Worm (Caenorhabditis elegans): ENCODE measurements around the gene T25B6.3.
A peak's percentile ranks its signal among the peaks of the same experiment; 100 is the strongest.

The T25B6.3 gene

ce11 chrX:9023816-9024215, 3.6 kb upstream of the T25B6.3 start:
- TF ChIP-seq aly-2 (tag; optimal IDR thresholded peaks at IDR 0.05) (no peak), grh-1 (GFP tag; IDR thresholded peaks at IDR 0.05) (no peak), hlh-17 (GFP tag; optimal IDR thresholded peaks at IDR 0.05; ENCODE audit: borderline replicate concordance) (no peak), unc-86 (tag; optimal IDR thresholded peaks at IDR 0.05) (no peak), ceh-8 (GFP tag; optimal IDR thresholded peaks at IDR 0.05) (no peak), ceh-63 (GFP tag; optimal IDR thresholded peaks at IDR 0.05) (no peak), lin-13 (GFP tag; optimal IDR thresholded peaks at IDR 0.05) (no peak), egl-13 (tag; optimal IDR thresholded peaks at IDR 0.05) (no peak), isw-1 (GFP tag; IDR thresholded peaks at IDR 0.05) (no peak), ceh-90 (tag; optimal IDR thresholded peaks at IDR 0.05) (no peak), nhr-12 (tag; optimal IDR thresholded peaks at IDR 0.05) (no peak), hlh-4 (tag; optimal IDR thresholded peaks at IDR 0.05) (no peak)

ce11 chrX:9024270-9024669, 3.1 kb upstream of the T25B6.3 start:
- no peak for TF ChIP-seq pqm-1 (tag; optimal IDR thresholded peaks at IDR 0.05)
- no peak for TF ChIP-seq zag-1 (tag; optimal IDR thresholded peaks at IDR 0.05)
- TF ChIP-seq lin-13 (GFP tag; optimal IDR thresholded peaks at IDR 0.05), result peak; percentile 6
- peak; percentile 6 for TF ChIP-seq C16A3.4 (tag; optimal IDR thresholded peaks at IDR 0.05)
- TF ChIP-seq unc-62 (GFP tag; optimal IDR thresholded peaks at IDR 0.05), result no peak
- TF ChIP-seq nhr-71 (tag; optimal IDR thresholded peaks at IDR 0.05), result peak; percentile 26
- peak; percentile 29 for TF ChIP-seq nhr-20 (tag; optimal IDR thresholded peaks at IDR 0.05)
- TF ChIP-seq ceh-82 (tag; optimal IDR thresholded peaks at IDR 0.05), result peak in 1 of 3 experiments; percentile 5
- 0 out of 2 replicates have a peak, but pooled peaks have one; percentile 11 for TF ChIP-seq nhr-19 (GFP tag; conservative IDR thresholded peaks at IDR 0.05)
- peak; percentile 17 for TF ChIP-seq rnt-1 (tag; optimal IDR thresholded peaks at IDR 0.05)
- peak; percentile 24 for TF ChIP-seq snu-23 (GFP tag; optimal IDR thresholded peaks at IDR 0.05)
- TF ChIP-seq nhr-90 (tag; optimal IDR thresholded peaks at IDR 0.05; ENCODE audit: poor library complexity), result peak; percentile 45
- TF ChIP-seq efl-1 (optimal IDR thresholded peaks at IDR 0.05), result no peak
- TF ChIP-seq efl-1 (GFP tag; optimal IDR thresholded peaks at IDR 0.05 in 1 of 2), result no peak

DNA sequence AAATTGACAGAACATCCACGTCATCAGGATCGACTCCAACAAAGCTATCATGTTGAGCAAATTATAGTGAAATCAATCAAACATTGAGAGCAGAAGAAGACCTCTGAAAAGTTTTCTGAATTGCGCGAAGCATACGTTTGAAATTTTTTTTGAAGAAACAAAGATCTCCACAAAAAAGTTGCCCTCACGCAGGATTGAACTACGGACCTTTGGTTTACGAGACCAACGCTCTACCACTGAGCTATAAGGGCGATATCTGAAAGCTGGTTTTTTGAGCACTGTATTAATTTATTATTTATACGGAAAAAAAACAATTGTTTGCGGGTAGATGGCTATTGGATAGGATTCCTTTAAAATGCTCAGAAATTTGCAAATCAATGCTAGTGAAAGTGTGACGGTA, 1.9 kb upstream of the T25B6.3 start:
- TF ChIP-seq C16A3.4 (tag; optimal IDR thresholded peaks at IDR 0.05), result no peak
- no peak for TF ChIP-seq sox-4 (tag; optimal IDR thresholded peaks at IDR 0.05)
- TF ChIP-seq unc-98 (GFP tag; IDR thresholded peaks at IDR 0.05), result no peak
- no peak for TF ChIP-seq nhr-77 (tag; optimal IDR thresholded peaks at IDR 0.05)
- TF ChIP-seq fkh-4 (tag; optimal IDR thresholded peaks at IDR 0.05; ENCODE audit: borderline replicate concordance), result no peak
- no peak for TF ChIP-seq nhr-19 (GFP tag; conservative IDR thresholded peaks at IDR 0.05)
- no peak for TF ChIP-seq snu-23 (GFP tag; optimal IDR thresholded peaks at IDR 0.05)
- TF ChIP-seq alr-1 (tag; optimal IDR thresholded peaks at IDR 0.05; ENCODE audit: borderline replicate concordance), result no peak
- no peak for TF ChIP-seq zag-1 (tag; optimal IDR thresholded peaks at IDR 0.05)

DNA sequence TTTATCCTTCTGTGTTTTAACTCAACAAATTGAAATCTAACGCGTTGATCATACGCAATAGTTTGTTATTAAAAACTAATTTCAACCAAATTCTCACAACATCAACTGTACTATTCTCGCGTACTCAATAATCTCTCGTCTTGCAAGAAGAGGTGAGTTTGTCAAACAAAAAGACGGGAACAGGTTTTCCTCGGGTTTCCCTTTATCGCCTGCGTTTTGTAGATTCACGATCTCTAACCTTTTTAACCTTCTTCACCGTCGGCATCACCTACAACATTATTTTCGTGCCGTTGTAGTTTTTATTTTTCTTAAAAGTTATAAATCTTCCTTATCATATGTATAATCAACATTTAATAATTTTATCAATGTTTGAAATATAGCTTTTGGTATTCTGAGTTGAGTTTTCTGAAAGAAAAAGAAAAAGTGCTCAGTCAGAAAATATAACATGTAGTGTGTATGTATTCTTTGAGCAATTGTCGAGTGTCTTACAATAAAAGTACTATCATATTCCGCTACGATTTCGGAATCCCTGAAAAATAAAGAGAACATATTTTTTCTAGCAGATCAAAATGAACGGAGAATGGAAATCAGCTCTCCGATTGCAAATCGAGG, 1.6 kb downstream of the T25B6.3 start, which contains the start of gene snf-12:
Gene snf-12, plus strand, starts transcription at position 562 of the 612 bp plus-strand sequence.
- TF ChIP-seq elt-3 (tag; optimal IDR thresholded peaks at IDR 0.05), result peak in 1 of 6 experiments; percentile 43
- TF ChIP-seq pag-3 (tag; optimal IDR thresholded peaks at IDR 0.05; ENCODE audit: borderline replicate concordance, insufficient read depth), result no peak
- TF ChIP-seq lin-35 (GFP tag; optimal IDR thresholded peaks at IDR 0.05), result peak in 1 of 2 experiments; percentile 12
- TF ChIP-seq nhr-28 (tag; optimal IDR thresholded peaks at IDR 0.05), result no peak
- TF ChIP-seq blmp-1 (tag; optimal IDR thresholded peaks at IDR 0.05), result peak; percentile 64
- TF ChIP-seq snu-23 (GFP tag; optimal IDR thresholded peaks at IDR 0.05), result peak; percentile 26
- peak; percentile 32 for TF ChIP-seq nhr-71 (tag; optimal IDR thresholded peaks at IDR 0.05)
- no peak for TF ChIP-seq unc-98 (GFP tag; IDR thresholded peaks at IDR 0.05)
- peak; percentile 81 for TF ChIP-seq nhr-85 (tag)
- TF ChIP-seq xbp-1 (tag; optimal IDR thresholded peaks at IDR 0.05), result no peak
- peak; percentile 83 for TF ChIP-seq grh-1 (GFP tag; IDR thresholded peaks at IDR 0.05)
- no peak for TF ChIP-seq lin-15B (tag; optimal IDR thresholded peaks at IDR 0.05)
- no peak for TF ChIP-seq isw-1 (GFP tag; IDR thresholded peaks at IDR 0.05)
- TF ChIP-seq efl-1 (optimal IDR thresholded peaks at IDR 0.05), result no peak
- peak in 1 of 2 experiments; percentile 24 for TF ChIP-seq efl-1 (GFP tag; optimal IDR thresholded peaks at IDR 0.05 in 1 of 2)
- TF ChIP-seq hpl-2 (GFP tag; optimal IDR thresholded peaks at IDR 0.05), result no peak
- no peak for TF ChIP-seq ceh-63 (GFP tag; optimal IDR thresholded peaks at IDR 0.05)
- TF ChIP-seq nhr-20 (tag; optimal IDR thresholded peaks at IDR 0.05), result peak; percentile 38
- TF ChIP-seq sptf-1 (tag; optimal IDR thresholded peaks at IDR 0.05), result no peak
- TF ChIP-seq jun-1 (tag; optimal IDR thresholded peaks at IDR 0.05), result no peak
- TF ChIP-seq lin-39 (tag; optimal IDR thresholded peaks at IDR 0.05), result no peak
- no peak for TF ChIP-seq unc-30 (tag; optimal IDR thresholded peaks at IDR 0.05)
